Worm (Caenorhabditis elegans): ENCODE data around the gene dbn-1.
A peak's percentile ranks its signal among the peaks of the same experiment; 100 is the strongest.
"Not testable (repeated sequence)": the region's sequence is repeated elsewhere in the genome, so short reads cannot be mapped to it uniquely, and the experiment has no call there.

dbn-1 gene

ce11 chrIII:13761022-13761421, 847 bp downstream of the dbn-1 start:
- no peak for TF ChIP-seq lir-3 (tag; optimal IDR thresholded peaks at IDR 0.05)
- no peak for TF ChIP-seq daf-12 (tag; optimal IDR thresholded peaks at IDR 0.05)
- no peak for TF ChIP-seq mxl-3 (GFP tag; optimal IDR thresholded peaks at IDR 0.05)
- TF ChIP-seq mxl-2 (GFP tag; conservative IDR thresholded peaks at IDR 0.05), result no peak
- no peak for TF ChIP-seq spr-3 (GFP tag; optimal IDR thresholded peaks at IDR 0.05)
- peak; percentile 77 for TF ChIP-seq aha-1 (tag)
- TF ChIP-seq ceh-32 (tag; optimal IDR thresholded peaks at IDR 0.05; ENCODE audit: poor library complexity), result no peak
- no peak for TF ChIP-seq nhr-42 (GFP tag; IDR thresholded peaks at IDR 0.05)
- TF ChIP-seq set-16 (GFP tag; IDR thresholded peaks at IDR 0.05), result peak; percentile 77
- TF ChIP-seq vab-7 (GFP tag; IDR thresholded peaks at IDR 0.05), result no peak
- TF ChIP-seq D1046.2 (GFP tag; IDR thresholded peaks at IDR 0.05), result 0 out of 2 replicates have a peak, but pooled peaks have one; percentile 28
- TF ChIP-seq zip-11 (GFP tag; IDR thresholded peaks at IDR 0.05), result no peak
- TF ChIP-seq egl-43 (GFP tag; IDR thresholded peaks at IDR 0.05), result no peak
- no peak for TF ChIP-seq F37D6.2 (tag; optimal IDR thresholded peaks at IDR 0.05)
- TF ChIP-seq rbr-2 (tag; optimal IDR thresholded peaks at IDR 0.05), result no peak
- TF ChIP-seq Y105C5A.15 (GFP tag; IDR thresholded peaks at IDR 0.05), result no peak
- no peak for TF ChIP-seq T26A8.4 (GFP tag; IDR thresholded peaks at IDR 0.05)
- no peak for TF ChIP-seq F49E8.2 (tag; optimal IDR thresholded peaks at IDR 0.05; ENCODE audit: borderline replicate concordance)
- TF ChIP-seq sdz-12 (GFP tag; optimal IDR thresholded peaks at IDR 0.05), result no peak
- TF ChIP-seq ceh-44 (GFP tag; IDR thresholded peaks at IDR 0.05), result no peak
- TF ChIP-seq ceh-28 (tag; optimal IDR thresholded peaks at IDR 0.05), result no peak
- TF ChIP-seq zfp-3 (GFP tag; conservative IDR thresholded peaks at IDR 0.05), result 0 out of 2 replicates have a peak, but pooled peaks have one; percentile 17
- no peak for TF ChIP-seq lin-1 (GFP tag; IDR thresholded peaks at IDR 0.05)
- TF ChIP-seq jun-1 (tag; optimal IDR thresholded peaks at IDR 0.05), result no peak
- TF ChIP-seq hlh-30 (tag; optimal IDR thresholded peaks at IDR 0.05; ENCODE audit: insufficient read depth), result no peak
- no peak for TF ChIP-seq hif-1 (tag; optimal IDR thresholded peaks at IDR 0.05)
- no peak for TF ChIP-seq nhr-28 (tag; optimal IDR thresholded peaks at IDR 0.05)
- TF ChIP-seq spr-1 (tag; optimal IDR thresholded peaks at IDR 0.05), result no peak
- no peak for TF ChIP-seq lin-38 (GFP tag; IDR thresholded peaks at IDR 0.05)
- TF ChIP-seq unc-130 (GFP tag; optimal IDR thresholded peaks at IDR 0.05), result no peak
- TF ChIP-seq php-3 (GFP tag; IDR thresholded peaks at IDR 0.05), result no peak

- TF ChIP-seq aha-1 (tag) (peak; percentile 64), daf-19 (GFP tag; conservative IDR thresholded peaks at IDR 0.05) (no peak), F44E2.7 (GFP tag; IDR thresholded peaks at IDR 0.05) (no peak), Y75B8A.6 (GFP tag; IDR thresholded peaks at IDR 0.05) (no peak), set-16 (GFP tag; IDR thresholded peaks at IDR 0.05) (peak; percentile 69)
Observed at ce11 chrIII:13759691-13760090, 2.2 kb downstream of the dbn-1 start.

ce11 chrIII:13755689-13756088, 6.2 kb downstream of the dbn-1 start, which contains the start of gene toca-2:
Gene toca-2 (plus strand): TSS chrIII:13755896.
- TF ChIP-seq Y5F2A.4 (GFP tag; optimal IDR thresholded peaks at IDR 0.05), result no peak
- TF ChIP-seq aha-1 (tag), result peak; percentile 44

ce11 chrIII:13751144-13751543, 10.7 kb downstream of the dbn-1 start, which contains the start of gene mlc-7:
Gene mlc-7 (plus strand): TSS chrIII:13751444.
- TF ChIP-seq ceh-20 (GFP tag; IDR thresholded peaks at IDR 0.05); ama-1 (optimal IDR thresholded peaks at IDR 0.05); nhr-111 (GFP tag; optimal IDR thresholded peaks at IDR 0.05): not testable (repeated sequence)
